Fruit fly (Drosophila melanogaster) whole organism, wandering third instar larva: ENCODE measurements around the gene Amnionless.
A peak's percentile ranks its signal among the peaks of the same experiment; 100 is the strongest.

Source experiments
- Hr83 ChIP-seq: fragments of 200-300 bp; sonication (Bioruptor generic); optimal IDR thresholded peaks from 2 replicates; lab custom pipeline; 2016; ENCODE audit warnings: missing biosample characterization, mild to moderate bottlenecking, missing genetic modification characterization, moderate library complexity; ENCODE audit not compliant: poor library complexity, severe bottlenecking
- Myc ChIP-seq: fragments of >200 bp; optimal IDR thresholded peaks from 2 replicates; lab custom pipeline; 2017
- N ChIP-seq: fragments of >200 bp; optimal IDR thresholded peaks from 2 replicates; lab custom pipeline; 2018; ENCODE audit warnings: missing biosample characterization, missing external identifiers, missing genetic modification characterization
- Sp1 ChIP-seq: fragments of 200-800 bp; sonication (Bioruptor generic); optimal IDR thresholded peaks from 3 replicates; lab custom pipeline; 2019; ENCODE audit warnings: missing biosample characterization, mild to moderate bottlenecking, missing genetic modification characterization, moderate library complexity
- brk ChIP-seq: fragments of 200-800 bp; sonication (Bioruptor generic); optimal IDR thresholded peaks from 2 replicates; lab custom pipeline; 2016; ENCODE audit warnings: missing biosample characterization, mild to moderate bottlenecking, missing genetic modification characterization
- dsf ChIP-seq: sonication (Bioruptor generic); optimal IDR thresholded peaks from 2 replicates; lab custom pipeline; 2016; ENCODE audit warnings: missing biosample characterization, missing genetic modification characterization, borderline replicate concordance
- pan ChIP-seq: fragments of >200 bp; optimal IDR thresholded peaks from 2 replicates; lab custom pipeline; 2017

dm6 chr2L:286421-286820, 2.5 kb downstream of the Amnionless start:
- TF ChIP-seq Hr83 (GFP tag; lab: Kevin White, UChicago) (peak; percentile 98), pan (lab: Kevin White, UChicago) (no peak), brk (GFP tag; lab: Kevin White, UChicago) (no peak), Sp1 (GFP tag; lab: Kevin White, UChicago) (peak; percentile 83), N (GFP tag; lab: Kevin White, UChicago) (no peak), Myc (no peak), dsf (peak; percentile 16)
